Worm (Caenorhabditis elegans): Measurements from ENCODE around the gene C33H5.16.
A peak's percentile ranks its signal among the peaks of the same experiment; 100 is the strongest.

C33H5.16 gene

DNA sequence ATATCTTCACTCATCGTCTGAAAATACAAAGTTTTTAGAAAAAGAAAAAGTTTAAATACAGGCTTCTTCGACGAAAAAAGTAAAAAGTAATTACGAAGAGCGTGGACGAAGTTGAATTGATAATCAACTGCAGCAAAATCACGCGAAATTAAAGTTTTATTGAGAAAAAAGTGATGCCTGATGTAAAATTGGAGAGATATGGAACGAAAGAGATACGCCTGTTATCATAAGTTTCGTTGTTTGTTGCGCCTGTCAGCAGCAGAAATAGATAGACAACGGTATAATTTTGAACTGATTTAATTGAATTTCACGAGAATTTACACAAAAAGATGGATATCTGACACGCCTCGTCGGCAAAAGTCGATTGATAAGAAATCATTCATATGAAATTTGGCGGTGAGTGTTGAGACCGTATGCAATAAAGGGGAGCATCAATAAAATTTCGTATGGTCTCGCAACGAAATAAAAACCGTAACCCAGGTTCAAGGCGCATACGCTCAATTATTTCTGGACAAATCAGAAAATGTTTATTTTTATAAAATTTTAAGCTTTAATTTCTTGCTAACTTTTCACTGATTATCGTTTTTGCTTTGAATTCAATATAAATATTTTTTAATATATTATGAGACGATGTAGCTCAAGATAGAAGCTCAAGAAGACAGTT is 26.3 kb upstream of the C33H5.16 start, which contains the start of gene C06A6.4:
C06A6.4 (minus strand) TSS at position 24 of the 664 bp plus-strand sequence.
- TF ChIP-seq sem-4 (tag; optimal IDR thresholded peaks at IDR 0.05), result no peak
- TF ChIP-seq alr-1 (tag; optimal IDR thresholded peaks at IDR 0.05), result no peak
- peak; percentile 14 for TF ChIP-seq fos-1 (tag; optimal IDR thresholded peaks at IDR 0.05)

DNA sequence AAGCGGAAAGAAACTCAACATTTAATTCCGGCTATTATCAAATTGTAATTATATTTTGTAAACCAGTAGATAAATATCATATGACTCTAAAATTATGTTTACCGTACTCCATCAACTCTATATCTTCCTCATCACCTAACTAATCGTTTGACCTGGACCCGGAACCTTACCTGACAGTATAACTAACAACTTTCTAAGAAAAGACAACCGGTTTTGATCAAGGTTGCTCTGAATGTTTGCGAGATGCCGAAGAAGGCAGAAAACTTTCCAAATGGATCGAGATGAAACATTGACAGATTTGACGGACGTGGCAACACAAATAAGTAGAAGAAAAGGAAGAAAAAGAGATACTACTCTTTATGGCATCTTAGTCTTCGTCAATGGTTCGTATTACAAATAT is 21.5 kb upstream of the C33H5.16 start:
- TF ChIP-seq ZK546.5 (tag; optimal IDR thresholded peaks at IDR 0.05) (no peak), nhr-11 (tag; optimal IDR thresholded peaks at IDR 0.05) (no peak), nhr-25 (tag; optimal IDR thresholded peaks at IDR 0.05) (peak; percentile 54), nhr-129 (tag; optimal IDR thresholded peaks at IDR 0.05) (no peak), nhr-21 (tag; optimal IDR thresholded peaks at IDR 0.05) (no peak), ztf-4 (tag; optimal IDR thresholded peaks at IDR 0.05) (no peak), egl-27 (tag; optimal IDR thresholded peaks at IDR 0.05) (peak; percentile 7)

DNA sequence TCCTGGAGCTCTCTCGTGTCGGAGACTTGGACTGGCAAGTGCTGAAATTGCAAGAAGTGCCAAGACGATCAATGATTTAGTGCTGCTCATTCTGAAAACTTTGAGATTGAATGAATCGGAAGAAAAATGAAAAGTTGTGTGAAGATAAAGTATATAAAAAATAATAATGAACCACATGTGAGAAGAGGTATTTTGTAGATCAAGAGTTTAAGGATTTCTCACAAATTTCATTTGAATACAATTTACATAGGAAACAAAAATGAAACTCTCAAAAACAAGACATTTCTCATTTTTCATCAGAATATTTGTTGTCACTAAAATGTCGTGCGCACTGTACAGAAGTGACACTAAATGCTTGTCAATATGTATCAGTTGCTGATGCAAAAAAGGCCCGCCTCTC is 19.4 kb upstream of the C33H5.16 start, which contains the start of gene T14A8.2:
T14A8.2 (minus strand) TSS at position 101 of the 400 bp plus-strand sequence.
- TF ChIP-seq R02D3.7 (tag; optimal IDR thresholded peaks at IDR 0.05), result no peak
- TF ChIP-seq mab-5 (tag; optimal IDR thresholded peaks at IDR 0.05), result no peak
- no peak for TF ChIP-seq egl-27 (tag; optimal IDR thresholded peaks at IDR 0.05)
- TF ChIP-seq ztf-11 (tag; optimal IDR thresholded peaks at IDR 0.05), result no peak
- TF ChIP-seq nhr-23 (tag; optimal IDR thresholded peaks at IDR 0.05), result no peak
- TF ChIP-seq mbf-1 (tag; optimal IDR thresholded peaks at IDR 0.05), result no peak
- no peak for TF ChIP-seq dmd-4 (tag; optimal IDR thresholded peaks at IDR 0.05)
- no peak for TF ChIP-seq nhr-12 (tag; optimal IDR thresholded peaks at IDR 0.05)
- TF ChIP-seq sem-4 (tag; optimal IDR thresholded peaks at IDR 0.05), result no peak
- no peak for TF ChIP-seq sma-9 (GFP tag; optimal IDR thresholded peaks at IDR 0.05)
- TF ChIP-seq sma-9 (tag; optimal IDR thresholded peaks at IDR 0.05), result no peak

DNA sequence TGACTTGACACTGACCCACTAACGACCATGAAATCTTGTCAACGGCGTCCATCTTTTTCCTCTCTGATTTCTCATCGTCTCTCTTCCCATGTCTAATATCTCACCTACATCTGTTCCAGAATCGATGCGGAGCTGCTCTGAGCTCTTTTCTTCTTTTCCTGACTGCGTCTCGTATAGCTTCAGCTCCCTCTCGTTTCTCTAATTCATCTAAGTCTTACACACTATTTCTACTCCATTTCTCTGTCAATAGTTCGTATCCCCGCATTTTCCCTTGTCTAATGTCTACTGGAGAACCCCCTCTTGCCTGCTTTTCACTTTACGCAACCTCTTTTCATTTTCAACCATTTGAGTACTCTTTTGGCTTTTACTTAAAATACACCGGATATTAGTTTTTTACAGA is 14.7 kb upstream of the C33H5.16 start, which contains the start of gene ric-3:
ric-3 (plus strand) TSS at position 400 of the 400 bp plus-strand sequence.
- TF ChIP-seq mbf-1 (tag; optimal IDR thresholded peaks at IDR 0.05), result no peak
- TF ChIP-seq Y55F3AM.14 (GFP tag; optimal IDR thresholded peaks at IDR 0.05), result no peak
- TF ChIP-seq aly-2 (tag; optimal IDR thresholded peaks at IDR 0.05), result no peak
- TF ChIP-seq ama-1 (optimal IDR thresholded peaks at IDR 0.05), result no peak
- peak in 1 of 2 experiments; percentile 10 for TF ChIP-seq mdl-1 (tag; optimal IDR thresholded peaks at IDR 0.05)
- no peak for TF ChIP-seq ztf-1 (GFP tag; conservative IDR thresholded peaks at IDR 0.05)
- peak; percentile 15 to 79 for TF ChIP-seq lsy-2 (tag; optimal IDR thresholded peaks at IDR 0.05)
- TF ChIP-seq sma-3 (GFP tag; optimal IDR thresholded peaks at IDR 0.05), result no peak
- no peak for TF ChIP-seq skn-1 (tag; optimal IDR thresholded peaks at IDR 0.05)
- TF ChIP-seq unc-55 (GFP tag; optimal IDR thresholded peaks at IDR 0.05), result peak; percentile 89
- TF ChIP-seq nhr-6 (tag; optimal IDR thresholded peaks at IDR 0.05), result peak; percentile 72
- no peak for TF ChIP-seq gmeb-1 (tag; optimal IDR thresholded peaks at IDR 0.05)
- no peak for TF ChIP-seq nhr-10 (tag; optimal IDR thresholded peaks at IDR 0.05)
- no peak for TF ChIP-seq unc-62 (GFP tag; optimal IDR thresholded peaks at IDR 0.05)
- no peak for TF ChIP-seq alr-1 (tag; optimal IDR thresholded peaks at IDR 0.05)
- no peak for TF ChIP-seq dmd-4 (tag; optimal IDR thresholded peaks at IDR 0.05)
- TF ChIP-seq nhr-21 (tag; optimal IDR thresholded peaks at IDR 0.05), result peak; percentile 26
- no peak for TF ChIP-seq nhr-237 (tag; optimal IDR thresholded peaks at IDR 0.05)
- TF ChIP-seq lin-39 (tag; optimal IDR thresholded peaks at IDR 0.05), result no peak
- no peak for TF ChIP-seq nhr-23 (tag; optimal IDR thresholded peaks at IDR 0.05)
- TF ChIP-seq egl-27 (tag; optimal IDR thresholded peaks at IDR 0.05), result peak; percentile 42
- peak; percentile 68 for TF ChIP-seq crh-2 (tag; optimal IDR thresholded peaks at IDR 0.05)
- no peak for TF ChIP-seq ceh-82 (tag; optimal IDR thresholded peaks at IDR 0.05)
- TF ChIP-seq ztf-11 (tag; optimal IDR thresholded peaks at IDR 0.05), result no peak
- peak; percentile 86 for TF ChIP-seq sma-9 (GFP tag; optimal IDR thresholded peaks at IDR 0.05)
- no peak for TF ChIP-seq sma-9 (tag; optimal IDR thresholded peaks at IDR 0.05)
- TF ChIP-seq lin-11 (tag; optimal IDR thresholded peaks at IDR 0.05), result peak; percentile 54
- no peak for TF ChIP-seq nhr-12 (tag; optimal IDR thresholded peaks at IDR 0.05)
- peak; percentile 71 for TF ChIP-seq sem-4 (tag; optimal IDR thresholded peaks at IDR 0.05)
- no peak for TF ChIP-seq elt-3 (tag; optimal IDR thresholded peaks at IDR 0.05)
- TF ChIP-seq blmp-1 (tag; optimal IDR thresholded peaks at IDR 0.05; ENCODE audit: insufficient read depth), result no peak
- TF ChIP-seq lin-13 (GFP tag; optimal IDR thresholded peaks at IDR 0.05), result peak; percentile 26
- TF ChIP-seq elt-1 (tag; optimal IDR thresholded peaks at IDR 0.05), result no peak
- peak; percentile 75 for TF ChIP-seq zag-1 (tag; optimal IDR thresholded peaks at IDR 0.05)
- TF ChIP-seq unc-39 (tag; optimal IDR thresholded peaks at IDR 0.05), result no peak
- no peak for TF ChIP-seq ztf-4 (tag; optimal IDR thresholded peaks at IDR 0.05)
- TF ChIP-seq snpc-4 (tag; optimal IDR thresholded peaks at IDR 0.05), result peak; percentile 36
- no peak for TF ChIP-seq peb-1 (tag; optimal IDR thresholded peaks at IDR 0.05)
- peak; percentile 45 for TF ChIP-seq mab-5 (tag; optimal IDR thresholded peaks at IDR 0.05)
- peak; percentile 84 for TF ChIP-seq nhr-129 (tag; optimal IDR thresholded peaks at IDR 0.05)
- peak; percentile 84 for TF ChIP-seq F13H6.1 (tag; optimal IDR thresholded peaks at IDR 0.05)
- no peak for TF ChIP-seq nhr-25 (tag; optimal IDR thresholded peaks at IDR 0.05)
